Fruit fly (Drosophila melanogaster) whole organism, embryonic: ENCODE results near the gene Mybbp1A.

Experiments used
- Antp ChIP-seq: fragments of 200-800 bp; sonication (Bioruptor generic); optimal IDR thresholded peaks from 3 replicates; lab custom pipeline; 2016; ENCODE audit warnings: missing biosample characterization, missing genetic modification characterization
- CG11085 ChIP-seq: fragments of 200-800 bp; sonication (Bioruptor generic); IDR thresholded peaks from 2 replicates; pipeline ENCODE4 v1.3.6; 2022; ENCODE audit warnings: missing biosample characterization, missing genetic modification characterization
- CG11456 ChIP-seq: fragments of 200-800 bp; sonication (Bioruptor generic); IDR thresholded peaks from 3 replicates; pipeline ENCODE4 v1.3.6; 2022; ENCODE audit warnings: missing biosample characterization, missing genetic modification characterization
- CG17912 ChIP-seq: fragments of 200-800 bp; sonication (Bioruptor generic); optimal IDR thresholded peaks from 2 replicates; lab custom pipeline; 2018; ENCODE audit warnings: missing biosample characterization, mild to moderate bottlenecking, missing genetic modification characterization
- CG1792 ChIP-seq: fragments of 200-800 bp; sonication (Bioruptor generic); optimal IDR thresholded peaks from 2 replicates; lab custom pipeline; 2016; ENCODE audit warnings: missing biosample characterization, missing genetic modification characterization
- CG18011 ChIP-seq: fragments of 200-800 bp; sonication (Bioruptor generic); optimal IDR thresholded peaks from 2 replicates; lab custom pipeline; 2017; ENCODE audit warnings: missing biosample characterization, missing genetic modification characterization, mild to moderate bottlenecking, moderate library complexity, missing genotype
- CG18599 ChIP-seq: fragments of 200-800 bp; sonication (Bioruptor generic); optimal IDR thresholded peaks from 3 replicates; lab custom pipeline; 2017; ENCODE audit warnings: missing biosample characterization, missing genetic modification characterization, mild to moderate bottlenecking, moderate library complexity, missing genetic modification reagents
- CG2202 ChIP-seq: fragments of 200-800 bp; sonication (Bioruptor generic); optimal IDR thresholded peaks from 2 replicates; lab custom pipeline; 2018; ENCODE audit warnings: missing biosample characterization, mild to moderate bottlenecking, missing genetic modification characterization
- CG2875 ChIP-seq: fragments of 200-800 bp; sonication (Bioruptor generic); optimal IDR thresholded peaks from 2 replicates; lab custom pipeline; 2017; ENCODE audit warnings: missing biosample characterization, mild to moderate bottlenecking, missing genetic modification characterization, missing genetic modification reagents
- CG34224 ChIP-seq: fragments of 200-800 bp; sonication (Bioruptor generic); IDR thresholded peaks from 3 replicates; pipeline ENCODE4 v1.3.6; 2022; ENCODE audit warnings: missing biosample characterization, missing genetic modification characterization; ENCODE audit not compliant: partially characterized antibody
- CG34376 ChIP-seq: fragments of 200-800 bp; sonication (Bioruptor generic); optimal IDR thresholded peaks from 2 replicates; lab custom pipeline; 2018; ENCODE audit warnings: missing biosample characterization, mild to moderate bottlenecking, missing genetic modification characterization
- CG4360 ChIP-seq: fragments of 200-800 bp; sonication (Bioruptor generic); IDR thresholded peaks from 2 replicates; pipeline ENCODE4 v1.3.6; 2022; ENCODE audit warnings: missing biosample characterization, missing genetic modification characterization
- CG5180 ChIP-seq: fragments of 200-800 bp; sonication (Bioruptor generic); optimal IDR thresholded peaks from 3 replicates; lab custom pipeline; 2017; ENCODE audit warnings: missing biosample characterization, missing genetic modification characterization, mild to moderate bottlenecking, moderate library complexity, missing genetic modification reagents
- CG6654 ChIP-seq: fragments of 200-800 bp; sonication (Bioruptor generic); optimal IDR thresholded peaks from 2 replicates; lab custom pipeline; 2017; ENCODE audit warnings: missing biosample characterization, mild to moderate bottlenecking, missing genetic modification characterization
- CG6765 ChIP-seq: fragments of 200-800 bp; sonication (Bioruptor generic); optimal IDR thresholded peaks from 3 replicates; lab custom pipeline; 2017; ENCODE audit warnings: missing biosample characterization, mild to moderate bottlenecking, missing genetic modification characterization
- CG7963 ChIP-seq: fragments of 200-800 bp; sonication (Bioruptor generic); IDR thresholded peaks from 3 replicates; pipeline ENCODE4 v1.3.6; 2022; ENCODE audit warnings: missing biosample characterization, missing genetic modification characterization; ENCODE audit not compliant: partially characterized antibody
- CG8388 ChIP-seq: fragments of 200-800 bp; sonication (Bioruptor generic); optimal IDR thresholded peaks from 2 replicates; lab custom pipeline; 2019; ENCODE audit warnings: missing biosample characterization, mild to moderate bottlenecking, missing genetic modification characterization, moderate library complexity
- CG9817 ChIP-seq: fragments of 200-800 bp; sonication (Bioruptor generic); optimal IDR thresholded peaks from 2 replicates; lab custom pipeline; 2018; ENCODE audit warnings: missing biosample characterization, mild to moderate bottlenecking, missing genetic modification characterization, moderate library complexity
- D19B ChIP-seq: fragments of 200-800 bp; sonication (Bioruptor generic); optimal IDR thresholded peaks from 2 replicates; lab custom pipeline; 2017; ENCODE audit warnings: missing biosample characterization, mild to moderate bottlenecking, missing genetic modification characterization
- Dbx ChIP-seq: fragments of 200-800 bp; sonication (Bioruptor generic); IDR thresholded peaks from 3 replicates; pipeline ENCODE4 v1.3.6; 2022; ENCODE audit warnings: missing biosample characterization, missing genetic modification characterization
- Fer2 ChIP-seq: fragments of 200-800 bp; sonication (Bioruptor generic); optimal IDR thresholded peaks from 2 replicates; lab custom pipeline; 2018; ENCODE audit warnings: missing biosample characterization, mild to moderate bottlenecking, missing genetic modification characterization, moderate library complexity
- H15 ChIP-seq: fragments of 200-800 bp; sonication (Bioruptor generic); IDR thresholded peaks from 3 replicates; pipeline ENCODE4 v1.3.6; 2022; ENCODE audit warnings: missing biosample characterization, missing genetic modification characterization
- H2.0 ChIP-seq: fragments of 200-800 bp; sonication (Bioruptor generic); IDR thresholded peaks from 2 replicates; pipeline ENCODE4 v1.3.6; 2022; ENCODE audit warnings: missing biosample characterization, missing genetic modification characterization
- Hmr ChIP-seq: fragments of 200-800 bp; sonication (Bioruptor generic); optimal IDR thresholded peaks from 3 replicates; lab custom pipeline; 2017; ENCODE audit warnings: mild to moderate bottlenecking, missing biosample characterization, missing genetic modification reagents, missing genetic modification characterization
- Optix ChIP-seq: fragments of 200-800 bp; sonication (Bioruptor generic); IDR thresholded peaks from 3 replicates; pipeline ENCODE4 v1.3.6; 2022; ENCODE audit warnings: missing biosample characterization, missing genetic modification characterization
- Sox102F ChIP-seq: fragments of 200-800 bp; sonication (Bioruptor generic); optimal IDR thresholded peaks from 2 replicates; lab custom pipeline; 2018; ENCODE audit warnings: missing biosample characterization, mild to moderate bottlenecking, missing genetic modification characterization, moderate library complexity
- Stat92E ChIP-seq, 3 experiments: fragments of >200 bp in 2 of 3; fragments of 200-800 bp in 1 of 3; sonication (Bioruptor generic) in 1 of 3; optimal IDR thresholded peaks; 2 replicates each; lab custom pipeline; 2017 to 2019; ENCODE audit warnings: missing biosample characterization in 3 of 3, missing genetic modification characterization in 3 of 3, mild to moderate bottlenecking in 1 of 3, moderate library complexity in 1 of 3
- Taf1 ChIP-seq: fragments of 200-800 bp; sonication (Bioruptor generic); IDR thresholded peaks from 2 replicates; pipeline ENCODE4 v1.3.6; 2022; ENCODE audit warnings: missing biosample characterization, missing genetic modification characterization
- ab ChIP-seq: fragments of 200-800 bp; sonication (Bioruptor generic); optimal IDR thresholded peaks from 2 replicates; lab custom pipeline; 2016; ENCODE audit warnings: missing biosample characterization, missing genetic modification characterization
- ash1 ChIP-seq: fragments of 200-800 bp; sonication (Bioruptor generic); optimal IDR thresholded peaks from 2 replicates; lab custom pipeline; 2018; ENCODE audit warnings: missing biosample characterization, mild to moderate bottlenecking, missing genetic modification characterization
- bab2 ChIP-seq: fragments of 200-800 bp; sonication (Bioruptor generic); optimal IDR thresholded peaks from 2 replicates; lab custom pipeline; 2016; ENCODE audit warnings: missing biosample characterization, missing genetic modification characterization
- chif ChIP-seq, 2 experiments: fragments of 200-800 bp; sonication (Bioruptor generic); optimal IDR thresholded peaks; 3 replicates each; lab custom pipeline; 2016; ENCODE audit warnings: missing biosample characterization in 2 of 2, missing genetic modification characterization in 2 of 2
- crp ChIP-seq, 2 experiments: fragments of 200-800 bp; sonication (Bioruptor generic); optimal IDR thresholded peaks; 2 replicates in 1 of 2; 3 replicates in 1 of 2; lab custom pipeline; 2017; ENCODE audit warnings: missing biosample characterization in 2 of 2, missing genetic modification characterization in 2 of 2, mild to moderate bottlenecking in 1 of 2, moderate library complexity in 1 of 2
- dimm ChIP-seq: fragments of 200-800 bp; sonication (Bioruptor generic); IDR thresholded peaks from 2 replicates; pipeline ENCODE4 v1.3.6; 2022; ENCODE audit warnings: missing biosample characterization, missing genetic modification characterization
- hkb ChIP-seq, 2 experiments: fragments of 200-800 bp in 1 of 2; fragments of >200 bp in 1 of 2; sonication (Bioruptor generic) in 1 of 2; IDR thresholded peaks in 1 of 2; optimal IDR thresholded peaks in 1 of 2; 2 replicates each; pipeline versions ENCODE4 v1.3.6 to Lab custom; 2017 to 2022; ENCODE audit warnings: missing biosample characterization in 1 of 2, missing genetic modification characterization in 1 of 2
- hth ChIP-seq: fragments of >200 bp; optimal IDR thresholded peaks from 2 replicates; lab custom pipeline; 2017; ENCODE audit warnings: inconsistent platforms
- ind ChIP-seq: fragments of 200-800 bp; sonication (Bioruptor generic); optimal IDR thresholded peaks from 3 replicates; lab custom pipeline; 2016; ENCODE audit warnings: missing biosample characterization, missing genetic modification characterization
- insv ChIP-seq, 2 experiments: fragments of 200-800 bp; sonication (Bioruptor generic); optimal IDR thresholded peaks; 3 replicates each; lab custom pipeline; 2016 to 2018; ENCODE audit warnings: missing biosample characterization in 2 of 2, missing genetic modification characterization in 2 of 2
- ken ChIP-seq: fragments of 200-800 bp; sonication (Bioruptor generic); IDR thresholded peaks from 3 replicates; pipeline ENCODE4 v1.3.6; 2022; ENCODE audit warnings: missing biosample characterization, missing genetic modification characterization
- phol ChIP-seq: fragments of 200-800 bp; sonication (Bioruptor generic); optimal IDR thresholded peaks from 3 replicates; lab custom pipeline; 2018; ENCODE audit warnings: missing biosample characterization, mild to moderate bottlenecking, missing genetic modification characterization, moderate library complexity
- sd ChIP-seq: fragments of 200-800 bp; sonication (Bioruptor generic); optimal IDR thresholded peaks from 3 replicates; lab custom pipeline; 2018; ENCODE audit warnings: missing biosample characterization, mild to moderate bottlenecking, missing genetic modification characterization, moderate library complexity
- sens ChIP-seq: fragments of 200-800 bp; sonication (Bioruptor generic); peaks from one replicate; lab custom pipeline; 2016; ENCODE audit warnings: missing biosample characterization, missing genetic modification characterization
- sob ChIP-seq: fragments of 200-800 bp; sonication (Bioruptor generic); IDR thresholded peaks from 2 replicates; pipeline ENCODE4 v1.3.6; 2022; ENCODE audit warnings: missing biosample characterization, missing genetic modification characterization
- sr ChIP-seq: fragments of 200-800 bp; sonication (Bioruptor generic); IDR thresholded peaks from 3 replicates; pipeline ENCODE4 v1.3.6; 2022; ENCODE audit warnings: missing biosample characterization, missing genetic modification characterization
- toy ChIP-seq: fragments of 200-800 bp; sonication (Bioruptor generic); IDR thresholded peaks from 2 replicates; pipeline ENCODE4 v1.3.6; 2022; ENCODE audit warnings: missing biosample characterization, missing genetic modification characterization
- trem ChIP-seq: fragments of 200-800 bp; optimal IDR thresholded peaks from 3 replicates; lab custom pipeline; 2019; ENCODE audit warnings: missing biosample characterization, mild to moderate bottlenecking, missing genetic modification characterization, moderate library complexity
- wdn ChIP-seq: fragments of 200-800 bp; sonication (Bioruptor generic); IDR thresholded peaks from 2 replicates; pipeline ENCODE4 v1.3.6; 2022; ENCODE audit warnings: missing biosample characterization, missing genetic modification characterization
- zfh2 ChIP-seq: fragments of 200-800 bp; sonication (Bioruptor generic); optimal IDR thresholded peaks from 2 replicates; lab custom pipeline; 2016; ENCODE audit warnings: missing biosample characterization, missing genetic modification characterization

Gene Mybbp1A

dm6 chrX:629239-629821 is at the start of gene Mybbp1A, which contains the start of gene RpL36 (continued):
- TF ChIP-seq sens (peak; percentile 93), Hmr (GFP tag; lab: Kevin White, UChicago) (peak; percentile 90), crp (GFP tag; optimal IDR thresholded peaks at IDR 0.05; lab: Kevin White, UChicago) (peak in 1 of 2 experiments; percentile 56), Optix (GFP tag; lab: Robert Waterston, UW) (peak; percentile 58; the same call in 2 of the 3 replicates), sr (GFP tag; lab: Robert Waterston, UW) (peak; percentile 74; the same call in 2 of the 3 replicates), CG8388 (peak; percentile 53), H15 (GFP tag; lab: Robert Waterston, UW) (peak; percentile 64; the same call in 2 of the 3 replicates), bab2 (GFP tag; lab: Kevin White, UChicago) (peak; percentile 62), CG4360 (GFP tag; lab: Robert Waterston, UW) (no peak), H2.0 (GFP tag; lab: Robert Waterston, UW) (peak; percentile 66), Antp (GFP tag; lab: Kevin White, UChicago) (peak; percentile 62), CG17912 (GFP tag; lab: Kevin White, UChicago) (peak; percentile 67), CG11456 (peak; percentile 79; the same call in 2 of the 3 replicates), hth (lab: Kevin White, UChicago) (no peak), Fer2 (peak; percentile 45), CG7963 (GFP tag; lab: Robert Waterston, UW) (peak; percentile 75), CG6654 (no peak), Taf1 (GFP tag; lab: Robert Waterston, UW) (no peak), dimm (GFP tag; lab: Robert Waterston, UW) (no peak), ash1 (peak; percentile 50), CG34376 (GFP tag; lab: Kevin White, UChicago) (peak; percentile 84), CG34224 (peak; percentile 84), ab (GFP tag; lab: Kevin White, UChicago) (no peak), trem (tag; lab: Kevin White, UChicago) (peak; percentile 76), sd (no peak), Stat92E (GFP tag; optimal IDR thresholded peaks at IDR 0.05; lab: Kevin White, UChicago) (peak in 1 of 3 experiments; percentile 12), CG1792 (GFP tag; lab: Kevin White, UChicago) (peak; percentile 68), D19B (GFP tag; lab: Kevin White, UChicago) (peak; percentile 43), toy (0 out of 2 replicates have a peak, but pooled peaks have one; percentile 28), phol (tag; lab: Kevin White, UChicago) (peak; percentile 90), sob (GFP tag; lab: Robert Waterston, UW) (peak; percentile 80), hkb (optimal IDR thresholded peaks at IDR 0.05; lab: Kevin White, UChicago) (peak; percentile 78), hkb (GFP tag; IDR thresholded peaks at IDR 0.05; lab: Robert Waterston, UW) (0 out of 2 replicates have a peak, but pooled peaks have one; percentile 44), CG9817 (peak; percentile 72), CG11085 (peak; percentile 71), zfh2 (GFP tag; lab: Kevin White, UChicago) (peak; percentile 80), CG18599 (GFP tag; lab: Kevin White, UChicago) (peak; percentile 80), CG6765 (GFP tag; lab: Kevin White, UChicago) (peak; percentile 79), ken (GFP tag; lab: Robert Waterston, UW) (peak; percentile 83), CG2875 (GFP tag; lab: Kevin White, UChicago) (peak; percentile 72), CG2202 (tag; lab: Kevin White, UChicago) (peak; percentile 48), insv (GFP tag; optimal IDR thresholded peaks at IDR 0.05; lab: Kevin White, UChicago) (peak in 1 of 2 experiments; percentile 63), ind (GFP tag; lab: Kevin White, UChicago) (peak; percentile 53), chif (GFP tag; optimal IDR thresholded peaks at IDR 0.05; lab: Kevin White, UChicago) (peak; percentile 56 to 68), wdn (GFP tag; lab: Robert Waterston, UW) (0 out of 2 replicates have a peak, but pooled peaks have one; percentile 43), CG18011 (GFP tag; lab: Kevin White, UChicago) (peak; percentile 47), Sox102F (GFP tag; lab: Kevin White, UChicago) (no peak), CG5180 (no peak), Dbx (GFP tag; lab: Robert Waterston, UW) (peak; percentile 85)
